Worm (Caenorhabditis elegans): ENCODE measurements around the gene cht-4.

DNA sequence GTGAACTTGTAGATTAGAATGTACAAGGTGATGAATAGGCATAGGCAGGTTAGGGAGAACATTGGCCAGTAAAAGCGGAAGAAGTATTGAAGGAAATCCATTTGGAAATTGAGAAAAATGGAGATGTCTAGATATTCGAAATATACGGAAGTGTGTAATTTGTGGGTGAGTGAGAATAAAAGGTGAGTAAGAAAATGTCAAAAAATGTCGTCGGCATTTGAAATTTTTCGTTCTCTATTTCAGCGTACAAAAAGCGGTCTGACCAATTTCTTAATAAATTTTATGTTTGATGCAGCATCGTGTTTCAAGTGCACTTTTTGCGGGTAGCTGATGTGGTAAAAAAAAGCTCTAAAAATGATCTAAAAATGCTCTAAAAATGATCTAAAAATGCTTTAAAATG, 37.7 kb upstream of the cht-4 start, which contains the start of gene srd-64:
- TF ChIP-seq elt-2 (tag; optimal IDR thresholded peaks at IDR 0.05) (no peak), unc-62 (GFP tag; optimal IDR thresholded peaks at IDR 0.05) (no peak), lin-39 (tag; optimal IDR thresholded peaks at IDR 0.05) (no peak), nhr-11 (tag; optimal IDR thresholded peaks at IDR 0.05) (no peak), egl-27 (tag; optimal IDR thresholded peaks at IDR 0.05) (no peak), Y116A8C.19 (tag; optimal IDR thresholded peaks at IDR 0.05; ENCODE audit: borderline replicate concordance) (no peak), zip-4 (GFP tag; optimal IDR thresholded peaks at IDR 0.05) (no peak), tbx-2 (tag; optimal IDR thresholded peaks at IDR 0.05) (no peak), ces-1 (GFP tag; optimal IDR thresholded peaks at IDR 0.05) (no peak)
